Worm (Caenorhabditis elegans) whole organism, L4 larva: ENCODE results near the gene R07E5.6.
"Not testable (repeated sequence)": the region's sequence is repeated elsewhere in the genome, so short reads cannot be mapped to it uniquely, and the experiment has no call there.

Experiments
- D1046.2 ChIP-seq: fragments of 200-800 bp; sonication (Bioruptor generic); IDR thresholded peaks from 2 replicates; pipeline ENCODE4 v1.3.6; 2022; ENCODE audit warnings: missing genetic modification characterization, missing compliant biosample characterization
- F44E2.7 ChIP-seq: fragments of 200-800 bp; sonication (Bioruptor generic); IDR thresholded peaks from 2 replicates; pipeline ENCODE4 v2.1.2; 2022; ENCODE audit warnings: missing genetic modification characterization, missing compliant biosample characterization
- F49E8.2 ChIP-seq: sonication (generic microtip); optimal IDR thresholded peaks from 2 replicates; lab custom pipeline; 2016; ENCODE audit warnings: missing compliant biosample characterization, mild to moderate bottlenecking, missing genetic modification characterization, borderline replicate concordance
- T26A8.4 ChIP-seq: fragments of 200-800 bp; sonication (Bioruptor generic); IDR thresholded peaks from 2 replicates; pipeline ENCODE4 v1.3.6; 2022; ENCODE audit warnings: missing genetic modification characterization, missing compliant biosample characterization
- Y105C5A.15 ChIP-seq: fragments of 200-800 bp; sonication (Bioruptor generic); IDR thresholded peaks from 2 replicates; pipeline ENCODE4 v1.3.6; 2022; ENCODE audit warnings: missing genetic modification characterization, missing compliant biosample characterization
- Y48G9A.11 ChIP-seq: fragments of 200-800 bp; sonication (Bioruptor generic); IDR thresholded peaks from 2 replicates; pipeline ENCODE4 v1.3.6; 2022; ENCODE audit warnings: missing genetic modification reagents, missing genetic modification characterization, missing compliant biosample characterization
- Y75B8A.6 ChIP-seq: fragments of 200-800 bp; sonication (Bioruptor generic); IDR thresholded peaks from 2 replicates; pipeline ENCODE4 v1.3.6; 2022; ENCODE audit warnings: missing genetic modification reagents, missing genetic modification characterization, missing compliant biosample characterization
- arid-1 ChIP-seq: fragments of 200-800 bp; sonication (Bioruptor generic); conservative IDR thresholded peaks from 2 replicates; pipeline ENCODE4 v1.3.6; 2022; ENCODE audit warnings: missing genetic modification reagents, missing genetic modification characterization, missing compliant biosample characterization
- ceh-28 ChIP-seq: fragments of 150-350 bp; optimal IDR thresholded peaks from 2 replicates; lab custom pipeline; 2014; ENCODE audit warnings: missing biosample characterization, missing genetic modification reagents, missing genetic modification characterization
- ceh-44 ChIP-seq: fragments of 200-800 bp; sonication (Bioruptor generic); IDR thresholded peaks from 2 replicates; pipeline ENCODE4 v1.3.6; 2022; ENCODE audit warnings: missing genetic modification reagents, missing genetic modification characterization, missing compliant biosample characterization
- ctbp-1 ChIP-seq: fragments of 200-800 bp; sonication (Bioruptor generic); IDR thresholded peaks from 2 replicates; pipeline ENCODE4 v1.3.6; 2022; ENCODE audit warnings: missing genetic modification reagents, missing genetic modification characterization, missing compliant biosample characterization
- daf-16 ChIP-seq, 3 experiments: sonication (generic microtip); optimal IDR thresholded peaks; 2 replicates each; lab custom pipeline; 2016 to 2017; ENCODE audit warnings: missing genetic modification characterization in 3 of 3, missing genetic modification reagents in 3 of 3, mild to moderate bottlenecking in 2 of 3, missing compliant biosample characterization in 2 of 3, missing biosample characterization in 1 of 3, moderate library complexity in 1 of 3
- daf-19 ChIP-seq: fragments of 200-800 bp; sonication (Bioruptor generic); conservative IDR thresholded peaks from 2 replicates; pipeline ENCODE4 v1.3.6; 2022; ENCODE audit warnings: missing genetic modification characterization, missing compliant biosample characterization
- dmd-6 ChIP-seq: fragments of 200-800 bp; sonication (Bioruptor generic); IDR thresholded peaks from 2 replicates; pipeline ENCODE4 v1.3.6; 2022; ENCODE audit warnings: missing genetic modification reagents, missing genetic modification characterization, missing compliant biosample characterization
- dmd-8 ChIP-seq: fragments of 200-800 bp; sonication (Bioruptor generic); IDR thresholded peaks from 2 replicates; pipeline ENCODE4 v1.3.6; 2022; ENCODE audit warnings: missing genetic modification characterization, missing compliant biosample characterization
- dmd-9 ChIP-seq: fragments of 200-800 bp; sonication (Bioruptor generic); IDR thresholded peaks from 2 replicates; pipeline ENCODE4 v1.3.6; 2022; ENCODE audit warnings: missing genetic modification reagents, missing genetic modification characterization, missing compliant biosample characterization
- dpl-1 ChIP-seq: fragments of 150-350 bp; optimal IDR thresholded peaks from 2 replicates; lab custom pipeline; 2014; ENCODE audit warnings: missing biosample characterization, missing genetic modification reagents, missing genetic modification characterization
- egl-43 ChIP-seq: fragments of 200-800 bp; sonication (Bioruptor generic); IDR thresholded peaks from 2 replicates; pipeline ENCODE4 v1.3.6; 2022; ENCODE audit warnings: missing genetic modification reagents, missing genetic modification characterization, missing compliant biosample characterization
- hif-1 ChIP-seq, 2 experiments: sonication (generic microtip); optimal IDR thresholded peaks; 2 replicates each; lab custom pipeline; 2016 to 2017; ENCODE audit warnings: missing compliant biosample characterization in 2 of 2, missing genetic modification characterization in 2 of 2, missing genetic modification reagents in 2 of 2, missing genotype in 2 of 2, mild to moderate bottlenecking in 1 of 2
- hmg-1.1 ChIP-seq: fragments of 200-800 bp; sonication (Bioruptor generic); IDR thresholded peaks from 2 replicates; pipeline ENCODE4 v1.3.6; 2022; ENCODE audit warnings: missing genetic modification reagents, missing genetic modification characterization, missing compliant biosample characterization
- jun-1 ChIP-seq: fragments of 150-350 bp; optimal IDR thresholded peaks from 2 replicates; lab custom pipeline; 2014; ENCODE audit warnings: missing biosample characterization, missing genetic modification reagents, missing genetic modification characterization
- lim-7 ChIP-seq: fragments of 200-800 bp; sonication (Bioruptor generic); IDR thresholded peaks from 2 replicates; pipeline ENCODE4 v1.3.6; 2022; ENCODE audit warnings: missing genetic modification characterization, missing compliant biosample characterization
- lin-1 ChIP-seq: fragments of 200-800 bp; sonication (Bioruptor generic); IDR thresholded peaks from 2 replicates; pipeline ENCODE4 v1.3.6; 2022; ENCODE audit warnings: missing genetic modification reagents, missing genetic modification characterization, missing compliant biosample characterization
- lin-15B ChIP-seq: fragments of 150-350 bp; sonication (generic microtip); optimal IDR thresholded peaks from 3 replicates; lab custom pipeline; 2014; ENCODE audit warnings: missing biosample characterization, missing genetic modification characterization
- lin-29 ChIP-seq: fragments of 200-800 bp; sonication (Bioruptor generic); IDR thresholded peaks from 2 replicates; pipeline ENCODE4 v1.3.6; 2022; ENCODE audit warnings: missing genetic modification reagents, missing genetic modification characterization, missing compliant biosample characterization
- lin-38 ChIP-seq: fragments of 200-800 bp; sonication (Bioruptor generic); IDR thresholded peaks from 2 replicates; pipeline ENCODE4 v1.3.6; 2022; ENCODE audit warnings: missing genetic modification reagents, missing genetic modification characterization, missing compliant biosample characterization
- madf-5 ChIP-seq, 2 experiments: fragments of 200-800 bp; sonication (Bioruptor generic); IDR thresholded peaks; 2 replicates each; pipeline ENCODE4 v1.3.6; 2022; ENCODE audit warnings: missing compliant biosample characterization in 2 of 2, missing genetic modification characterization in 2 of 2
- madf-9 ChIP-seq: fragments of 200-800 bp; sonication (Bioruptor generic); conservative IDR thresholded peaks from 2 replicates; pipeline ENCODE4 v1.3.6; 2022; ENCODE audit warnings: missing genetic modification reagents, missing genetic modification characterization, missing compliant biosample characterization
- mdt-29 ChIP-seq: fragments of 200-800 bp; sonication (Bioruptor generic); IDR thresholded peaks from 2 replicates; pipeline ENCODE4 v1.3.6; 2022; ENCODE audit warnings: missing genetic modification reagents, missing genetic modification characterization, missing compliant biosample characterization
- mes-2 ChIP-seq: sonication (generic microtip); optimal IDR thresholded peaks from 2 replicates; lab custom pipeline; 2016; ENCODE audit warnings: missing genotype, mild to moderate bottlenecking, missing genetic modification characterization, missing compliant biosample characterization; ENCODE audit not compliant: poor library complexity, severe bottlenecking
- mxl-2 ChIP-seq: fragments of 200-800 bp; sonication (Bioruptor generic); conservative IDR thresholded peaks from 2 replicates; pipeline ENCODE4 v1.3.6; 2022; ENCODE audit warnings: missing genetic modification reagents, missing genetic modification characterization, missing compliant biosample characterization
- nhr-111 ChIP-seq: fragments of 200-800 bp; sonication (Bioruptor generic); optimal IDR thresholded peaks from 2 replicates; lab custom pipeline; 2018; ENCODE audit warnings: mild to moderate bottlenecking, missing genetic modification characterization, missing compliant biosample characterization
- nhr-41 ChIP-seq: fragments of 200-800 bp; sonication (Bioruptor generic); IDR thresholded peaks from 2 replicates; pipeline ENCODE4 v1.3.6; 2022; ENCODE audit warnings: missing genetic modification reagents, missing genetic modification characterization, missing compliant biosample characterization
- nhr-42 ChIP-seq: fragments of 200-800 bp; sonication (Bioruptor generic); IDR thresholded peaks from 2 replicates; pipeline ENCODE4 v1.3.6; 2022; ENCODE audit warnings: missing genetic modification characterization, missing compliant biosample characterization
- pha-4 ChIP-seq, 2 experiments: fragments of 150-350 bp in 1 of 2; fragments of 200-800 bp in 1 of 2; sonication (Bioruptor generic) in 1 of 2; IDR thresholded peaks in 1 of 2; optimal IDR thresholded peaks in 1 of 2; 2 replicates each; pipeline versions ENCODE4 v1.3.6 to Lab custom; 2014 to 2022; ENCODE audit warnings: missing genetic modification characterization in 2 of 2, missing genetic modification reagents in 2 of 2, missing biosample characterization in 1 of 2, missing compliant biosample characterization in 1 of 2
- php-3 ChIP-seq: fragments of 200-800 bp; sonication (Bioruptor generic); IDR thresholded peaks from 2 replicates; pipeline ENCODE4 v1.3.6; 2022; ENCODE audit warnings: missing genetic modification reagents, missing genetic modification characterization, missing compliant biosample characterization
- saeg-2 ChIP-seq: fragments of 200-800 bp; sonication (Bioruptor generic); IDR thresholded peaks from 2 replicates; pipeline ENCODE4 v1.3.6; 2022; ENCODE audit warnings: missing genetic modification reagents, missing genetic modification characterization, missing compliant biosample characterization
- snpc-1.2 ChIP-seq: fragments of 200-800 bp; sonication (Bioruptor generic); IDR thresholded peaks from 2 replicates; pipeline ENCODE4 v1.3.6; 2022; ENCODE audit warnings: missing genetic modification reagents, missing genetic modification characterization, missing compliant biosample characterization
- snpc-4 ChIP-seq: fragments of 150-350 bp; optimal IDR thresholded peaks from 2 replicates; lab custom pipeline; 2014; ENCODE audit warnings: missing biosample characterization, missing genetic modification characterization
- spr-1 ChIP-seq: sonication (generic microtip); optimal IDR thresholded peaks from 2 replicates; lab custom pipeline; 2016; ENCODE audit warnings: mild to moderate bottlenecking, missing genetic modification characterization, missing compliant biosample characterization
- tra-1 ChIP-seq: fragments of 200-800 bp; sonication (Bioruptor generic); IDR thresholded peaks from 2 replicates; pipeline ENCODE4 v1.3.6; 2022; ENCODE audit warnings: missing genetic modification reagents, missing genetic modification characterization, missing compliant biosample characterization
- vab-7 ChIP-seq: fragments of 200-800 bp; sonication (Bioruptor generic); IDR thresholded peaks from 2 replicates; pipeline ENCODE4 v1.3.6; 2022; ENCODE audit warnings: missing genetic modification reagents, missing genetic modification characterization, missing compliant biosample characterization
- zfp-3 ChIP-seq: fragments of 200-800 bp; sonication (Bioruptor generic); conservative IDR thresholded peaks from 2 replicates; pipeline ENCODE4 v1.3.6; 2022; ENCODE audit warnings: missing genetic modification reagents, missing genetic modification characterization, missing compliant biosample characterization

Gene R07E5.6

DNA sequence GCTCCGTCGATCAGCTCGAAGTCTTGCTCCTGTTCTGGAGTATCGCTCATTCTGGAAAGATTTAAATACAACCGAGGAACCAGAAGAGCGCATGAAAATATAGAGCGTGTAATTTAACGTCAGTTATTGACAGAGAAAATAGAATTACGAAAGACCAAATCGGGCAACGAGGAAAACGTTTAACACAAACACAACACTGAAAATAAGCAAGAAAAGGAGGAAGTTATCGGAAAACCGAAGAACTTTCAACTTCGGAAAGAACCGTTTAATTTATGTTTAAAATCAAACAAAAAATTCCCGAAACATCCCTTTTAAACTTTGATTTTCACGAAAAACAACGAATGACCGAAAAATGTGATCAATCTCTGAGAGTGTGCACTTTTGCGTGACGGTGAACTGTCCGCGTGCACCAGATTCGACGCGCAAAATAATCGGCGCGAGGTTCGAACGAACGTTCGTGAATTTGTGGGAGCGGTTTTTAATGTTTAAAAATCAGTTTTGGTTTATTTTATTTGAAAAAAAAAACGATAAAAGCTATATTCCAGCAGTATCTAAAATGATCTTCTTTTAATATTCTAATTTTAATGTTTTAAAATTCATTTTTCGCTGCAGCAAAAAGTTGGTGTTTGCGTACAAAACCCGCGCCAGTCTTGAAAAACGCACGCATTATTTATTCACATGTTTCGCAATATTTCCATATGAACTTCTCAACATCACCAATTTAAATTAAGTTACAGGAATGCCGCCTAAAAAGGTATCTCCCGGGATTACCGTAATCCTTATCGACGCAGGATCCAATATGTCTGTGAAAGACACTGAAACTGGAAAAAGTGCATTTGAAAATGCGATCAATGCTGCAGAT is 20.8 kb downstream of the R07E5.6 start, which contains the start of the genes R07E5.7 and cku-80 (continued):
- TF ChIP-seq ceh-28 (no peak), lin-1 (GFP tag; lab: Robert Waterston, UW) (no peak), hif-1 (tag; optimal IDR thresholded peaks at IDR 0.05; lab: Kevin White, UChicago) (peak in 1 of 2 experiments; percentile 72), nhr-111 (GFP tag; lab: Kevin White, UChicago) (no peak), lin-15B (tag; lab: Kevin White, UChicago) (peak; percentile 33), spr-1 (tag; lab: Kevin White, UChicago) (no peak), jun-1 (no peak), dpl-1 (GFP tag; lab: Kevin White, UChicago) (peak; percentile 88)

DNA sequence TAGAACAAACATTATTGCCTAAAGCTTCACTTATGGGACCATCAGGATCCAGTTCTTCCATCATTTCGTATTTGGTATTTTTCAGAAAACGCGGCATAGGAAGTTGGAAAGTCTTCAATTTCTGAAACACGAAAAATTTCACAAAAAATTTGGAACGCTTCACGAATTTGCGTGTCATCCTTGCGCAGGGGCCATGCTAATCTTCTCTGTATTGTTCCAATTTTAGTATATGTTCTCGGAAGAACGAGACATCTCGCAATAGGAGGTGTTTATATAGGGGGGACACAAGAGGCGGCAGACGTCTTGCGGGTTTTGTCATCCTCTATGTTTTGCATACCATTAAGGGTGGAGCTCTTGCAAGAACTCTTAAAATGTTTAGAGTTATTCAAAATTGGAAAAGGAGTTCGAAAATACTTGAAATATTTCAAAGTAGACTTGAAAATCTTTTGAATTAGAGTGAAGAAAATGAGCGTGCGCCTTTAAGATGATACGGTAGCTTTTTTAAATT is 28.2 kb downstream of the R07E5.6 start:
- TF ChIP-seq pha-4 (GFP tag; IDR thresholded peaks at IDR 0.05; lab: Robert Waterston, UW) = peak; percentile 90
- not testable (repeated sequence) for TF ChIP-seq pha-4, daf-16 (tag; optimal IDR thresholded peaks at IDR 0.05; lab: Kevin White, UChicago)
- 0 out of 2 replicates have a peak, but pooled peaks have one; percentile 42 for TF ChIP-seq mxl-2 (GFP tag; lab: Robert Waterston, UW)
- peak; percentile 48 for TF ChIP-seq mes-2 (tag; lab: Kevin White, UChicago)
- peak; percentile 91 for TF ChIP-seq tra-1 (GFP tag; lab: Robert Waterston, UW)
- 0 out of 2 replicates have a peak, but pooled peaks have one; percentile 40 for TF ChIP-seq ceh-44
- peak; percentile 69; the same call in 1 of the 2 replicates for TF ChIP-seq saeg-2 (GFP tag; lab: Robert Waterston, UW)
- peak; percentile 88 for TF ChIP-seq lim-7
- peak; percentile 85 for TF ChIP-seq madf-9 (GFP tag; lab: Robert Waterston, UW)
- peak; percentile 79 for TF ChIP-seq ctbp-1 (GFP tag; lab: Robert Waterston, UW)
- TF ChIP-seq T26A8.4 (GFP tag; lab: Robert Waterston, UW) = peak; percentile 83
- TF ChIP-seq dpl-1 (GFP tag; lab: Kevin White, UChicago) = peak; percentile 14
- peak; percentile 72 for TF ChIP-seq dmd-8
- TF ChIP-seq lin-38 (GFP tag; lab: Robert Waterston, UW) = peak; percentile 83
- TF ChIP-seq Y105C5A.15 (GFP tag; lab: Robert Waterston, UW) = peak; percentile 57; the same call in 1 of the 2 replicates
- TF ChIP-seq egl-43 (GFP tag; lab: Robert Waterston, UW) = peak; percentile 93
- peak; percentile 87 for TF ChIP-seq daf-19 (GFP tag; lab: Robert Waterston, UW)
- peak in 1 of 2 experiments; percentile 8 for TF ChIP-seq daf-16 (GFP tag; optimal IDR thresholded peaks at IDR 0.05; lab: Kevin White, UChicago)
- peak; percentile 91 for TF ChIP-seq D1046.2 (GFP tag; lab: Robert Waterston, UW)
- TF ChIP-seq hmg-1.1 (GFP tag; lab: Robert Waterston, UW) = peak; percentile 87
- TF ChIP-seq arid-1 (GFP tag; lab: Robert Waterston, UW) = peak; percentile 92
- TF ChIP-seq snpc-4 = peak; percentile 82
- peak; percentile 89 for TF ChIP-seq vab-7
- TF ChIP-seq snpc-1.2 (GFP tag; lab: Robert Waterston, UW) = peak; percentile 86
- 0 out of 2 replicates have a peak, but pooled peaks have one; percentile 28 for TF ChIP-seq nhr-41 (GFP tag; lab: Robert Waterston, UW)
- TF ChIP-seq mdt-29 = 0 out of 2 replicates have a peak, but pooled peaks have one; percentile 31
- peak; percentile 69; the same call in 1 of the 2 replicates for TF ChIP-seq dmd-9
- TF ChIP-seq dmd-6 (GFP tag; lab: Robert Waterston, UW) = peak; percentile 75
- TF ChIP-seq Y48G9A.11 (GFP tag; lab: Robert Waterston, UW) = peak; percentile 80
- 0 out of 2 replicates have a peak, but pooled peaks have one; percentile 83 for TF ChIP-seq F44E2.7 (GFP tag; lab: Robert Waterston, UW)
- peak; percentile 43 for TF ChIP-seq spr-1 (tag; lab: Kevin White, UChicago)
- peak; percentile 79 for TF ChIP-seq php-3 (GFP tag; lab: Robert Waterston, UW)
- peak; percentile 76 for TF ChIP-seq zfp-3 (GFP tag; lab: Robert Waterston, UW)
- peak; percentile 60 to 80; a peak in 2 of 4 replicates for TF ChIP-seq madf-5 (GFP tag; IDR thresholded peaks at IDR 0.05; lab: Robert Waterston, UW)
- peak; percentile 74; the same call in 1 of the 2 replicates for TF ChIP-seq Y75B8A.6 (GFP tag; lab: Robert Waterston, UW)
- TF ChIP-seq lin-29 (GFP tag; lab: Robert Waterston, UW) = peak; percentile 46; the same call in 1 of the 2 replicates
- TF ChIP-seq nhr-42 (GFP tag; lab: Robert Waterston, UW) = peak; percentile 49; the same call in 1 of the 2 replicates
- TF ChIP-seq lin-1 (GFP tag; lab: Robert Waterston, UW) = peak; percentile 73; the same call in 1 of the 2 replicates
- TF ChIP-seq F49E8.2 (tag; lab: Kevin White, UChicago) = peak; percentile 0
